Worm (Caenorhabditis elegans) whole organism, mixed stage, embryonic: ENCODE measurements around the gene aagr-1.
"Not testable (repeated sequence)": the region's sequence is repeated elsewhere in the genome, so short reads cannot be mapped to it uniquely, and the experiment has no call there.

Source experiments
- ces-1 ChIP-seq: fragments of 150-350 bp; optimal IDR thresholded peaks from 2 replicates; lab custom pipeline; 2014; ENCODE audit warnings: missing biosample characterization, missing genetic modification reagents, missing genetic modification characterization
- lin-13 ChIP-seq: fragments of 150-350 bp; optimal IDR thresholded peaks from 2 replicates; lab custom pipeline; 2014; ENCODE audit warnings: missing biosample characterization, missing genetic modification characterization
- nhr-12 ChIP-seq: fragments of 150-350 bp; optimal IDR thresholded peaks from 2 replicates; lab custom pipeline; 2014; ENCODE audit warnings: missing biosample characterization, missing genetic modification characterization
- nhr-2 ChIP-seq: fragments of 150-350 bp; optimal IDR thresholded peaks from 2 replicates; lab custom pipeline; 2014; ENCODE audit warnings: missing biosample characterization, missing genetic modification characterization
- sptf-1 ChIP-seq: sonication (generic microtip); optimal IDR thresholded peaks from 2 replicates; lab custom pipeline; 2017; ENCODE audit warnings: mild to moderate bottlenecking, missing genetic modification characterization, moderate library complexity, missing compliant biosample characterization

DNA sequence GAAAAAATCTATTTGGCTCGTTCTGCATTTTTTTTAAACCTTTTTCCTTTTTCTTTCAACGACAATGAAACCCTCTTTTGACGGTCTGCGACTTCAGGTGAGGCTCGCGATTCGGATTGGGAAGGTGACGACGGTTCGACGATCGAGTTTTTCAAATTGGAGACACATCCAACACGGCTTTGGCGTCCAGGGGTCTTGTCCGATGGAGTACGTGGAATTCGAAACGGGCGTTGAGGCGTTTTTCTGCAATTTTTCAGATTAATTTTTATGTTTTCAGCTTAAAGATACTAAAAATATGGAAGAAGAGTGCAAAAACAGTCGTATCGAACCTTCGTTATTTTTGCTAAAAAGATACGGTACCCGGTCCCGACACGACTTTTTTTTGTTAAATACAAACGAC is 22.8 kb downstream of the aagr-1 start, which contains the start of gene D2096.10:
- not testable (repeated sequence) for TF ChIP-seq sptf-1 (tag; lab: Kevin White, UChicago); nhr-12 (tag; lab: Kevin White, UChicago); nhr-2; lin-13 (tag; lab: Kevin White, UChicago); ces-1
